Worm (Caenorhabditis elegans): ENCODE results near the gene C36B7.6.

ce11 chrX:7085067-7085466, 15.1 kb downstream of the C36B7.6 start, which contains the start of gene Y1B5A.1:
- TF ChIP-seq med-1 (GFP tag; optimal IDR thresholded peaks at IDR 0.05; ENCODE audit: insufficient read depth) (no peak), klf-2 (GFP tag; conservative IDR thresholded peaks at IDR 0.05) (no peak), flt-1 (GFP tag; IDR thresholded peaks at IDR 0.05) (no peak), T22C8.4 (GFP tag; IDR thresholded peaks at IDR 0.05) (no peak), tab-1 (GFP tag; IDR thresholded peaks at IDR 0.05) (no peak)
